Worm (Caenorhabditis elegans): ENCODE results near the gene nlp-46.

ce11 chrV:12513900-12514299 lies 7.8 kb upstream of the nlp-46 start:
- TF ChIP-seq nhr-237 (tag; optimal IDR thresholded peaks at IDR 0.05): no peak
- TF ChIP-seq lsy-2 (tag; optimal IDR thresholded peaks at IDR 0.05): no peak
- TF ChIP-seq bed-3 (GFP tag; optimal IDR thresholded peaks at IDR 0.05): no peak
- no peak for TF ChIP-seq snpc-4 (tag; optimal IDR thresholded peaks at IDR 0.05)
- no peak for TF ChIP-seq mls-2 (tag; optimal IDR thresholded peaks at IDR 0.05)
- TF ChIP-seq unc-62 (GFP tag; optimal IDR thresholded peaks at IDR 0.05): no peak
- no peak for TF ChIP-seq blmp-1 (tag; optimal IDR thresholded peaks at IDR 0.05)
- TF ChIP-seq ztf-11 (tag; optimal IDR thresholded peaks at IDR 0.05): no peak
- TF ChIP-seq elt-1 (tag; optimal IDR thresholded peaks at IDR 0.05; ENCODE audit: borderline replicate concordance, insufficient read depth): no peak

Data from whole organism, mixed stage, embryonic.